Fruit fly (Drosophila melanogaster): ENCODE data around the gene Eig71Eb.

Eig71Eb gene

dm6 chr3L:15672800-15673199, 23.1 kb downstream of the Eig71Eb start (continued):
- no peak for TF ChIP-seq CG6813 (GFP tag; optimal IDR thresholded peaks at IDR 0.05)
- peak; percentile 67 for TF ChIP-seq gem (tag; optimal IDR thresholded peaks at IDR 0.05)
- 0 out of 2 replicates have a peak, but pooled peaks have one; percentile 11 for TF ChIP-seq onecut (GFP tag; IDR thresholded peaks at IDR 0.05)
- TF ChIP-seq Blimp-1 (GFP tag; optimal IDR thresholded peaks at IDR 0.05) = peak; percentile 36
- TF ChIP-seq CG33213 (GFP tag; optimal IDR thresholded peaks at IDR 0.05) = no peak
- peak; percentile 29 for TF ChIP-seq tio (GFP tag; optimal IDR thresholded peaks at IDR 0.05)
- peak; percentile 23 for TF ChIP-seq dmrt99B (tag; optimal IDR thresholded peaks at IDR 0.05)
- 0 out of 2 replicates have a peak, but pooled peaks have one; percentile 19 for TF ChIP-seq dati (GFP tag; IDR thresholded peaks at IDR 0.05)
- no peak for TF ChIP-seq her (GFP tag; optimal IDR thresholded peaks at IDR 0.05)
- TF ChIP-seq crc (GFP tag; optimal IDR thresholded peaks at IDR 0.05) = no peak
- peak; percentile 3 for TF ChIP-seq CG7745 (tag; optimal IDR thresholded peaks at IDR 0.05)
- peak; percentile 6 for TF ChIP-seq CG4820 (GFP tag; optimal IDR thresholded peaks at IDR 0.05)
- no peak for TF ChIP-seq chinmo (GFP tag; IDR thresholded peaks at IDR 0.05; ENCODE audit: partially characterized antibody)
- TF ChIP-seq CG4328 (GFP tag; optimal IDR thresholded peaks at IDR 0.05) = no peak
- no peak for TF ChIP-seq Dek (tag; optimal IDR thresholded peaks at IDR 0.05)
- TF ChIP-seq sisA (GFP tag; IDR thresholded peaks at IDR 0.05) = no peak
- TF ChIP-seq crol (GFP tag; IDR thresholded peaks at IDR 0.05) = no peak
- TF ChIP-seq Nf-YC (tag; optimal IDR thresholded peaks at IDR 0.05) = no peak
- TF ChIP-seq Ssrp (tag; optimal IDR thresholded peaks at IDR 0.05) = peak; percentile 48
- TF ChIP-seq CG2678 (tag; optimal IDR thresholded peaks at IDR 0.05) = peak; percentile 17
- no peak for TF ChIP-seq oc (tag; optimal IDR thresholded peaks at IDR 0.05)
- no peak for TF ChIP-seq CG1647 (GFP tag; optimal IDR thresholded peaks at IDR 0.05)
- peak; percentile 48 for TF ChIP-seq phol (tag; optimal IDR thresholded peaks at IDR 0.05)
- TF ChIP-seq Xbp1 (GFP tag; optimal IDR thresholded peaks at IDR 0.05) = peak; percentile 21
- no peak for TF ChIP-seq fu2 (GFP tag; optimal IDR thresholded peaks at IDR 0.05)
- no peak for TF ChIP-seq CG8281 (tag; optimal IDR thresholded peaks at IDR 0.05)
- no peak for TF ChIP-seq Usf (GFP tag; optimal IDR thresholded peaks at IDR 0.05)
- no peak for TF ChIP-seq B-H1 (GFP tag; IDR thresholded peaks at IDR 0.05)
- peak; percentile 20 to 29 for TF ChIP-seq chif (GFP tag; optimal IDR thresholded peaks at IDR 0.05)
- TF ChIP-seq danr (GFP tag; IDR thresholded peaks at IDR 0.05) = no peak
- no peak for TF ChIP-seq Nf-YB (GFP tag; optimal IDR thresholded peaks at IDR 0.05)
- TF ChIP-seq CG30431 (GFP tag; optimal IDR thresholded peaks at IDR 0.05) = peak; percentile 25
- peak; percentile 57 for TF ChIP-seq CG10267 (tag; optimal IDR thresholded peaks at IDR 0.05)
- no peak for TF ChIP-seq zfh2 (GFP tag; optimal IDR thresholded peaks at IDR 0.05)
- no peak for TF ChIP-seq CG12769 (tag; optimal IDR thresholded peaks at IDR 0.05)
- TF ChIP-seq so (GFP tag; IDR thresholded peaks at IDR 0.05) = no peak
- no peak for TF ChIP-seq HLHmδ (GFP tag; optimal IDR thresholded peaks at IDR 0.05)
- no peak for TF ChIP-seq CG9932 (GFP tag; IDR thresholded peaks at IDR 0.05)
- TF ChIP-seq CG11695 (GFP tag; IDR thresholded peaks at IDR 0.05) = no peak
- TF ChIP-seq sens-2 (GFP tag; IDR thresholded peaks at IDR 0.05) = no peak
- no peak for TF ChIP-seq Rx (GFP tag; IDR thresholded peaks at IDR 0.05)
- TF ChIP-seq pzg (GFP tag; optimal IDR thresholded peaks at IDR 0.05) = no peak
- peak; percentile 69 for TF ChIP-seq CG10979 (tag; optimal IDR thresholded peaks at IDR 0.05)
- TF ChIP-seq ind (GFP tag; optimal IDR thresholded peaks at IDR 0.05) = no peak
- TF ChIP-seq slou (GFP tag; optimal IDR thresholded peaks at IDR 0.05) = no peak
- no peak for TF ChIP-seq sob (GFP tag; IDR thresholded peaks at IDR 0.05)
- no peak for TF ChIP-seq bbx (GFP tag; IDR thresholded peaks at IDR 0.05; ENCODE audit: partially characterized antibody)
- TF ChIP-seq CG16779 (GFP tag; IDR thresholded peaks at IDR 0.05) = no peak
- TF ChIP-seq run (tag; optimal IDR thresholded peaks at IDR 0.05) = no peak
- TF ChIP-seq CG6791 (GFP tag; IDR thresholded peaks at IDR 0.05; ENCODE audit: partially characterized antibody) = no peak
- TF ChIP-seq CG9215 (GFP tag; IDR thresholded peaks at IDR 0.05) = no peak

Data from whole organism, embryonic.